Fruit fly (Drosophila melanogaster) S2 (cell line): ENCODE measurements around the gene CG42675.

Experiments used
- CG8478 ChIP-seq: fragments of >200 bp; optimal IDR thresholded peaks from 2 replicates; lab custom pipeline; 2018
- CTCF ChIP-seq, 2 experiments: fragments of >200 bp; optimal IDR thresholded peaks; 2 replicates each; lab custom pipeline; 2018

dm6 chr3R:5838683-5839365 is 25.4 kb downstream of the CG42675 start:
- no peak for TF ChIP-seq CTCF (optimal IDR thresholded peaks at IDR 0.05; lab: Kevin White, UChicago)
- TF ChIP-seq CG8478 = no peak
